Fruit fly (Drosophila melanogaster) whole organism, embryonic: ENCODE results near the gene RpS2.

Source experiments
- CG12219 ChIP-seq: fragments of 200-800 bp; sonication (Bioruptor generic); optimal IDR thresholded peaks from 3 replicates; lab custom pipeline; 2018; ENCODE audit warnings: missing biosample characterization, mild to moderate bottlenecking, missing genetic modification characterization
- CG12391 ChIP-seq: fragments of 200-800 bp; sonication (Bioruptor generic); optimal IDR thresholded peaks from 3 replicates; lab custom pipeline; 2018; ENCODE audit warnings: missing biosample characterization, mild to moderate bottlenecking, missing genetic modification characterization, moderate library complexity
- CG13894 ChIP-seq: fragments of 200-800 bp; sonication (Bioruptor generic); optimal IDR thresholded peaks from 3 replicates; lab custom pipeline; 2018; ENCODE audit warnings: missing biosample characterization, mild to moderate bottlenecking, missing genetic modification characterization, moderate library complexity
- CG15514 ChIP-seq: fragments of 200-800 bp; sonication (Bioruptor generic); optimal IDR thresholded peaks from 3 replicates; lab custom pipeline; 2017; ENCODE audit warnings: missing biosample characterization, missing genetic modification characterization, mild to moderate bottlenecking, moderate library complexity, missing genetic modification reagents
- CG1603 ChIP-seq: fragments of 200-800 bp; sonication (Bioruptor generic); optimal IDR thresholded peaks from 2 replicates; lab custom pipeline; 2019; ENCODE audit warnings: missing biosample characterization, mild to moderate bottlenecking, missing genetic modification characterization, moderate library complexity
- CG17186 ChIP-seq: fragments of 200-800 bp; sonication (Bioruptor generic); optimal IDR thresholded peaks from 3 replicates; lab custom pipeline; 2017; ENCODE audit warnings: missing biosample characterization, missing genetic modification reagents, missing genetic modification characterization
- CG17359 ChIP-seq: fragments of 200-800 bp; sonication (Bioruptor generic); optimal IDR thresholded peaks from 3 replicates; lab custom pipeline; 2018; ENCODE audit warnings: missing biosample characterization, mild to moderate bottlenecking, missing genetic modification characterization, moderate library complexity
- CG17361 ChIP-seq: fragments of 200-800 bp; sonication (Bioruptor generic); IDR thresholded peaks from 3 replicates; pipeline ENCODE4 v1.3.6; 2022; ENCODE audit warnings: missing biosample characterization, missing genetic modification characterization
- CG17829 ChIP-seq: fragments of 200-800 bp; optimal IDR thresholded peaks from 2 replicates; lab custom pipeline; 2019; ENCODE audit warnings: missing biosample characterization, mild to moderate bottlenecking, missing genetic modification characterization, moderate library complexity
- CG30403 ChIP-seq: fragments of 200-800 bp; sonication (Bioruptor generic); optimal IDR thresholded peaks from 3 replicates; lab custom pipeline; 2016; ENCODE audit warnings: missing biosample characterization, missing genetic modification characterization
- CG32532 ChIP-seq: fragments of 200-800 bp; sonication (Bioruptor generic); IDR thresholded peaks from 2 replicates; pipeline ENCODE4 v1.3.6; 2022; ENCODE audit warnings: missing biosample characterization, missing genetic modification characterization
- CG33213 ChIP-seq: fragments of 200-800 bp; sonication (Bioruptor generic); optimal IDR thresholded peaks from 3 replicates; lab custom pipeline; 2016; ENCODE audit warnings: missing biosample characterization, missing genetic modification characterization
- CG3847 ChIP-seq: fragments of 200-800 bp; sonication (Bioruptor generic); IDR thresholded peaks from 2 replicates; pipeline ENCODE4 v1.3.6; 2022; ENCODE audit warnings: missing biosample characterization, missing genetic modification characterization
- CG4328 ChIP-seq: fragments of 200-800 bp; sonication (Bioruptor generic); optimal IDR thresholded peaks from 3 replicates; lab custom pipeline; 2017; ENCODE audit warnings: missing biosample characterization, missing genetic modification reagents, missing genetic modification characterization
- CG7963 ChIP-seq: fragments of 200-800 bp; sonication (Bioruptor generic); IDR thresholded peaks from 3 replicates; pipeline ENCODE4 v1.3.6; 2022; ENCODE audit warnings: missing biosample characterization, missing genetic modification characterization; ENCODE audit not compliant: partially characterized antibody
- CG9797 ChIP-seq: fragments of 200-800 bp; sonication (Bioruptor generic); optimal IDR thresholded peaks from 3 replicates; lab custom pipeline; 2018; ENCODE audit warnings: missing biosample characterization, mild to moderate bottlenecking, missing genetic modification characterization
- CHES-1-like ChIP-seq: fragments of 200-800 bp; sonication (Bioruptor generic); optimal IDR thresholded peaks from 2 replicates; lab custom pipeline; 2016; ENCODE audit warnings: missing biosample characterization, missing genetic modification characterization
- D19B ChIP-seq: fragments of 200-800 bp; sonication (Bioruptor generic); optimal IDR thresholded peaks from 2 replicates; lab custom pipeline; 2017; ENCODE audit warnings: missing biosample characterization, mild to moderate bottlenecking, missing genetic modification characterization
- Dbx ChIP-seq: fragments of 200-800 bp; sonication (Bioruptor generic); IDR thresholded peaks from 3 replicates; pipeline ENCODE4 v1.3.6; 2022; ENCODE audit warnings: missing biosample characterization, missing genetic modification characterization
- Dll ChIP-seq: fragments of 200-800 bp; sonication (Bioruptor generic); IDR thresholded peaks from 4 replicates; pipeline ENCODE4 v1.3.6; 2022; ENCODE audit warnings: missing biosample characterization, missing genetic modification characterization; ENCODE audit not compliant: partially characterized antibody
- Dp ChIP-seq: fragments of 200-800 bp; sonication (Bioruptor generic); optimal IDR thresholded peaks from 2 replicates; lab custom pipeline; 2018; ENCODE audit warnings: missing biosample characterization, mild to moderate bottlenecking, missing genetic modification characterization, moderate library complexity
- Gsc ChIP-seq: fragments of 200-800 bp; sonication (Bioruptor generic); IDR thresholded peaks from 2 replicates; pipeline ENCODE4 v1.3.6; 2022; ENCODE audit warnings: missing biosample characterization, missing genetic modification characterization
- Hr51 ChIP-seq, 2 experiments: fragments of 200-800 bp; sonication (Bioruptor generic); optimal IDR thresholded peaks; 2 replicates in 1 of 2; 3 replicates in 1 of 2; lab custom pipeline; 2016 to 2018; ENCODE audit warnings: missing biosample characterization in 2 of 2, missing genetic modification characterization in 2 of 2, mild to moderate bottlenecking in 1 of 2, moderate library complexity in 1 of 2
- Hsf ChIP-seq: fragments of 200-800 bp; sonication (Bioruptor generic); optimal IDR thresholded peaks from 3 replicates; lab custom pipeline; 2016; ENCODE audit warnings: missing biosample characterization, missing genetic modification characterization
- MESR4 ChIP-seq: fragments of 200-800 bp; sonication (Bioruptor generic); optimal IDR thresholded peaks from 2 replicates; lab custom pipeline; 2018; ENCODE audit warnings: missing biosample characterization, mild to moderate bottlenecking, missing genetic modification characterization, moderate library complexity
- Nf-YC ChIP-seq: fragments of 200-800 bp; optimal IDR thresholded peaks from 3 replicates; lab custom pipeline; 2019; ENCODE audit warnings: missing biosample characterization, mild to moderate bottlenecking, missing genetic modification characterization, moderate library complexity
- Opbp ChIP-seq: fragments of 200-800 bp; sonication (Bioruptor generic); IDR thresholded peaks from 3 replicates; pipeline ENCODE4 v1.3.6; 2022; ENCODE audit warnings: missing biosample characterization, missing genetic modification characterization; ENCODE audit not compliant: partially characterized antibody
- Sry-δ ChIP-seq: fragments of 200-800 bp; sonication (Bioruptor generic); optimal IDR thresholded peaks from 2 replicates; lab custom pipeline; 2016; ENCODE audit warnings: missing biosample characterization, missing genetic modification characterization
- Xbp1 ChIP-seq: fragments of 200-800 bp; sonication (Bioruptor generic); optimal IDR thresholded peaks from 3 replicates; lab custom pipeline; 2016; ENCODE audit warnings: missing biosample characterization, mild to moderate bottlenecking, missing genetic modification characterization
- abd-A ChIP-seq: fragments of 200-800 bp; sonication (Bioruptor generic); optimal IDR thresholded peaks from 3 replicates; lab custom pipeline; 2019; ENCODE audit warnings: missing biosample characterization, mild to moderate bottlenecking, missing genetic modification characterization, moderate library complexity
- ac ChIP-seq: fragments of 200-800 bp; sonication (Bioruptor generic); optimal IDR thresholded peaks from 3 replicates; lab custom pipeline; 2017; ENCODE audit warnings: missing biosample characterization, mild to moderate bottlenecking, missing genetic modification characterization
- bab2 ChIP-seq: fragments of 200-800 bp; sonication (Bioruptor generic); optimal IDR thresholded peaks from 2 replicates; lab custom pipeline; 2016; ENCODE audit warnings: missing biosample characterization, missing genetic modification characterization
- cato ChIP-seq: fragments of 200-800 bp; sonication (Bioruptor generic); optimal IDR thresholded peaks from 2 replicates; lab custom pipeline; 2016; ENCODE audit warnings: missing biosample characterization, missing genetic modification characterization, borderline replicate concordance
- dm ChIP-seq: fragments of 200-800 bp; sonication (Bioruptor generic); optimal IDR thresholded peaks from 3 replicates; lab custom pipeline; 2016; ENCODE audit warnings: missing biosample characterization, missing genetic modification characterization
- ems ChIP-seq: fragments of 200-800 bp; sonication (Bioruptor generic); optimal IDR thresholded peaks from 3 replicates; lab custom pipeline; 2016; ENCODE audit warnings: missing biosample characterization, missing genetic modification characterization
- her ChIP-seq: fragments of 200-800 bp; sonication (Bioruptor generic); optimal IDR thresholded peaks from 2 replicates; lab custom pipeline; 2016; ENCODE audit warnings: missing biosample characterization, missing genetic modification characterization
- inv ChIP-seq: fragments of 200-800 bp; sonication (Bioruptor generic); IDR thresholded peaks from 2 replicates; pipeline ENCODE4 v1.3.6; 2022; ENCODE audit warnings: missing biosample characterization, missing genetic modification characterization; ENCODE audit not compliant: partially characterized antibody
- lilli ChIP-seq: fragments of 200-800 bp; sonication (Bioruptor generic); optimal IDR thresholded peaks from 3 replicates; lab custom pipeline; 2016; ENCODE audit warnings: missing biosample characterization, missing genetic modification characterization
- nmo ChIP-seq: fragments of 200-800 bp; sonication (Bioruptor generic); optimal IDR thresholded peaks from 2 replicates; lab custom pipeline; 2018; ENCODE audit warnings: missing biosample characterization, mild to moderate bottlenecking, missing genetic modification characterization, moderate library complexity
- phol ChIP-seq: fragments of 200-800 bp; sonication (Bioruptor generic); optimal IDR thresholded peaks from 3 replicates; lab custom pipeline; 2018; ENCODE audit warnings: missing biosample characterization, mild to moderate bottlenecking, missing genetic modification characterization, moderate library complexity
- prd ChIP-seq, 3 experiments: fragments of >200 bp in 2 of 3; fragments of 200-800 bp in 1 of 3; sonication (Bioruptor generic) in 1 of 3; optimal IDR thresholded peaks in 2 of 3; IDR thresholded peaks in 1 of 3; 2 replicates in 2 of 3; 3 replicates in 1 of 3; pipeline versions ENCODE4 v1.3.6 to Lab custom; 2017 to 2022; ENCODE audit warnings: missing biosample characterization in 1 of 3, missing genetic modification characterization in 1 of 3
- rib ChIP-seq: fragments of 200-800 bp; sonication (Bioruptor generic); IDR thresholded peaks from 2 replicates; pipeline ENCODE4 v1.3.6; 2022; ENCODE audit warnings: missing biosample characterization, missing genetic modification characterization
- sd ChIP-seq: fragments of 200-800 bp; sonication (Bioruptor generic); optimal IDR thresholded peaks from 3 replicates; lab custom pipeline; 2018; ENCODE audit warnings: missing biosample characterization, mild to moderate bottlenecking, missing genetic modification characterization, moderate library complexity
- stwl ChIP-seq: fragments of 200-800 bp; sonication (Bioruptor generic); optimal IDR thresholded peaks from 3 replicates; lab custom pipeline; 2018; ENCODE audit warnings: missing biosample characterization, mild to moderate bottlenecking, missing genetic modification characterization, moderate library complexity
- unpg ChIP-seq: fragments of 200-800 bp; sonication (Bioruptor generic); optimal IDR thresholded peaks from 3 replicates; lab custom pipeline; 2018; ENCODE audit warnings: missing biosample characterization, mild to moderate bottlenecking, missing genetic modification characterization, moderate library complexity
- vvl ChIP-seq: fragments of 200-800 bp; sonication (Bioruptor generic); IDR thresholded peaks from 2 replicates; pipeline ENCODE4 v1.3.6; 2022; ENCODE audit warnings: missing biosample characterization, missing genetic modification characterization
- zen ChIP-seq: fragments of 200-800 bp; sonication (Bioruptor generic); optimal IDR thresholded peaks from 3 replicates; lab custom pipeline; 2018; ENCODE audit warnings: missing biosample characterization, mild to moderate bottlenecking, missing genetic modification characterization, moderate library complexity
- zfh1 ChIP-seq: fragments of 200-800 bp; sonication (Bioruptor generic); IDR thresholded peaks from 3 replicates; pipeline ENCODE4 v1.3.6; 2022; ENCODE audit warnings: missing biosample characterization, missing genetic modification characterization

RpS2 gene

dm6 chr2L:9887856-9888269 is 9.5 kb downstream of the RpS2 start, which contains the start of gene Fkbp59 (continued):
- TF ChIP-seq MESR4 (GFP tag; lab: Kevin White, UChicago), result peak; percentile 66
- peak; percentile 12 for TF ChIP-seq phol (tag; lab: Kevin White, UChicago)
- peak; percentile 63 for TF ChIP-seq abd-A (tag; lab: Kevin White, UChicago)
- TF ChIP-seq Xbp1, result peak; percentile 40
- TF ChIP-seq CG17359 (tag; lab: Kevin White, UChicago), result no peak
- TF ChIP-seq rib (GFP tag; lab: Robert Waterston, UW), result 0 out of 2 replicates have a peak, but pooled peaks have one; percentile 47
- peak; percentile 42 for TF ChIP-seq Dp (GFP tag; lab: Kevin White, UChicago)
- TF ChIP-seq lilli, result peak; percentile 18
- no peak for TF ChIP-seq CG17361 (GFP tag; lab: Robert Waterston, UW)
- TF ChIP-seq CG3847 (GFP tag; lab: Robert Waterston, UW), result peak; percentile 21; the same call in 1 of the 2 replicates
- TF ChIP-seq D19B, result peak; percentile 97
- no peak for TF ChIP-seq CG12219 (GFP tag; lab: Kevin White, UChicago)
- TF ChIP-seq bab2 (GFP tag; lab: Kevin White, UChicago), result no peak
- TF ChIP-seq ems (GFP tag; lab: Kevin White, UChicago), result no peak
- no peak for TF ChIP-seq CG30403
- TF ChIP-seq Dbx, result peak; percentile 49
- TF ChIP-seq CHES-1-like (GFP tag; lab: Kevin White, UChicago), result no peak
- no peak for TF ChIP-seq ac (GFP tag; lab: Kevin White, UChicago)
- TF ChIP-seq CG32532 (GFP tag; lab: Robert Waterston, UW), result peak; percentile 15; the same call in 1 of the 2 replicates
- no peak for TF ChIP-seq Gsc (GFP tag; lab: Robert Waterston, UW)
- TF ChIP-seq dm (GFP tag; lab: Kevin White, UChicago), result peak; percentile 66
- TF ChIP-seq CG12391 (tag; lab: Kevin White, UChicago), result peak; percentile 22
- TF ChIP-seq CG13894 (tag; lab: Kevin White, UChicago), result peak; percentile 25
- TF ChIP-seq Dll, result peak; percentile 62; the same call in 3 of the 4 replicates
- TF ChIP-seq sd (tag; lab: Kevin White, UChicago), result peak; percentile 55
- TF ChIP-seq cato, result no peak
- TF ChIP-seq Sry-δ (GFP tag; lab: Kevin White, UChicago), result peak; percentile 16
- TF ChIP-seq stwl (tag; lab: Kevin White, UChicago), result peak; percentile 73
- peak in 1 of 2 experiments; percentile 37 for TF ChIP-seq Hr51 (GFP tag; optimal IDR thresholded peaks at IDR 0.05; lab: Kevin White, UChicago)
- TF ChIP-seq CG4328, result no peak
- no peak for TF ChIP-seq prd (optimal IDR thresholded peaks at IDR 0.05; lab: Kevin White, UChicago)
- TF ChIP-seq prd (GFP tag; IDR thresholded peaks at IDR 0.05; lab: Robert Waterston, UW), result peak; percentile 17; the same call in 1 of the 3 replicates
- peak; percentile 9 for TF ChIP-seq CG17829 (tag; lab: Kevin White, UChicago)
- TF ChIP-seq CG9797 (GFP tag; lab: Kevin White, UChicago), result peak; percentile 63
- TF ChIP-seq CG1603, result peak; percentile 63
- no peak for TF ChIP-seq Nf-YC (tag; lab: Kevin White, UChicago)
- peak; percentile 58; the same call in 2 of the 3 replicates for TF ChIP-seq Opbp
- peak; percentile 90 for TF ChIP-seq CG7963
- peak; percentile 76 for TF ChIP-seq CG17186 (GFP tag; lab: Kevin White, UChicago)
- peak; percentile 17 for TF ChIP-seq nmo (GFP tag; lab: Kevin White, UChicago)
- TF ChIP-seq inv (GFP tag; lab: Robert Waterston, UW), result peak; percentile 55
- TF ChIP-seq Hsf (GFP tag; lab: Kevin White, UChicago), result peak; percentile 17
- TF ChIP-seq zen (tag; lab: Kevin White, UChicago), result peak; percentile 44
- peak; percentile 69 for TF ChIP-seq her
- 0 out of 2 replicates have a peak, but pooled peaks have one; percentile 45 for TF ChIP-seq vvl (GFP tag; lab: Robert Waterston, UW)
- no peak for TF ChIP-seq unpg (GFP tag; lab: Kevin White, UChicago)
- peak; percentile 38 for TF ChIP-seq CG33213 (GFP tag; lab: Kevin White, UChicago)
- peak; percentile 14; the same call in 1 of the 3 replicates for TF ChIP-seq zfh1 (GFP tag; lab: Robert Waterston, UW)
- TF ChIP-seq CG15514, result peak; percentile 33
